Fruit fly (Drosophila melanogaster): ENCODE measurements around the gene Pdp1.

The Pdp1 gene

dm6 chr3L:7836633-7837394 lies 30.4 kb downstream of the Pdp1 start (continued):
- TF ChIP-seq CG12071 (GFP tag; optimal IDR thresholded peaks at IDR 0.05) (peak; percentile 38), inv (GFP tag; IDR thresholded peaks at IDR 0.05; ENCODE audit: partially characterized antibody) (no peak), chn (GFP tag; optimal IDR thresholded peaks at IDR 0.05) (peak; percentile 25), abd-A (tag; optimal IDR thresholded peaks at IDR 0.05) (no peak), HHEX (GFP tag; optimal IDR thresholded peaks at IDR 0.05) (peak; percentile 11), CG12659 (GFP tag; optimal IDR thresholded peaks at IDR 0.05) (peak; percentile 13), Dbx (GFP tag; IDR thresholded peaks at IDR 0.05) (peak; percentile 4; the same call in 2 of the 3 replicates), Bgb (GFP tag; IDR thresholded peaks at IDR 0.05; ENCODE audit: partially characterized antibody) (peak; percentile 30; the same call in 1 of the 2 replicates), hkb (optimal IDR thresholded peaks at IDR 0.05) (no peak), hkb (GFP tag; IDR thresholded peaks at IDR 0.05) (peak; percentile 54), sens (GFP tag) (peak; percentile 36), dysf (GFP tag; IDR thresholded peaks at IDR 0.05) (peak; percentile 16; the same call in 1 of the 3 replicates), CG14014 (GFP tag; IDR thresholded peaks at IDR 0.05) (peak; percentile 31; the same call in 1 of the 2 replicates), CG6765 (GFP tag; optimal IDR thresholded peaks at IDR 0.05) (peak; percentile 42), grau (tag; optimal IDR thresholded peaks at IDR 0.05) (peak; percentile 22), HLH3B (GFP tag; IDR thresholded peaks at IDR 0.05) (0 out of 2 replicates have a peak, but pooled peaks have one; percentile 18), ci (GFP tag; IDR thresholded peaks at IDR 0.05) (peak; percentile 63; the same call in 2 of the 3 replicates), Trl (optimal IDR thresholded peaks at IDR 0.05) (peak; percentile 61 to 73), Trl (GFP tag; optimal IDR thresholded peaks at IDR 0.05) (no peak), Eip74EF (GFP tag; optimal IDR thresholded peaks at IDR 0.05) (peak in 1 of 2 experiments; percentile 79), mirr (GFP tag; optimal IDR thresholded peaks at IDR 0.05) (peak; percentile 84), scrt (GFP tag; optimal IDR thresholded peaks at IDR 0.05) (peak; percentile 51), chinmo (GFP tag; IDR thresholded peaks at IDR 0.05; ENCODE audit: partially characterized antibody) (peak; percentile 83; the same call in 3 of the 4 replicates), so (GFP tag; IDR thresholded peaks at IDR 0.05) (peak; percentile 63; the same call in 2 of the 3 replicates), CG7839 (tag; optimal IDR thresholded peaks at IDR 0.05) (peak; percentile 27), CG14050 (GFP tag; IDR thresholded peaks at IDR 0.05) (peak; percentile 33; the same call in 1 of the 3 replicates), grn (GFP tag; optimal IDR thresholded peaks at IDR 0.05) (no peak), BtbVII (GFP tag; optimal IDR thresholded peaks at IDR 0.05) (peak; percentile 62), Ets97D (GFP tag; optimal IDR thresholded peaks at IDR 0.05) (peak; percentile 7), lov (optimal IDR thresholded peaks at IDR 0.05) (no peak), lov (GFP tag; IDR thresholded peaks at IDR 0.05) (no peak), H15 (GFP tag; IDR thresholded peaks at IDR 0.05) (no peak), Nf-YB (GFP tag; optimal IDR thresholded peaks at IDR 0.05) (peak; percentile 7), Side (GFP tag; optimal IDR thresholded peaks at IDR 0.05) (no peak), CG11456 (GFP tag; IDR thresholded peaks at IDR 0.05) (peak; percentile 42; the same call in 1 of the 3 replicates), CG4707 (GFP tag; optimal IDR thresholded peaks at IDR 0.05) (peak; percentile 92), Deaf1 (tag; optimal IDR thresholded peaks at IDR 0.05) (peak; percentile 16), onecut (GFP tag; IDR thresholded peaks at IDR 0.05) (peak; percentile 42; the same call in 1 of the 2 replicates), CG11085 (GFP tag; IDR thresholded peaks at IDR 0.05) (no peak), CG4328 (GFP tag; optimal IDR thresholded peaks at IDR 0.05) (peak; percentile 42), row (GFP tag; IDR thresholded peaks at IDR 0.05) (peak; percentile 76), tap (tag; optimal IDR thresholded peaks at IDR 0.05) (peak; percentile 33), ttk (GFP tag; IDR thresholded peaks at IDR 0.05) (peak; percentile 42; the same call in 1 of the 2 replicates), Med (GFP tag) (peak; percentile 78), kay (GFP tag; optimal IDR thresholded peaks at IDR 0.05) (no peak), CG8388 (GFP tag; optimal IDR thresholded peaks at IDR 0.05) (no peak), CG32532 (GFP tag; IDR thresholded peaks at IDR 0.05) (peak; percentile 48; the same call in 1 of the 2 replicates), Aef1 (GFP tag; IDR thresholded peaks at IDR 0.05) (peak; percentile 38; the same call in 2 of the 3 replicates), CG5180 (GFP tag; optimal IDR thresholded peaks at IDR 0.05) (peak; percentile 61)
